Worm (Caenorhabditis elegans): ENCODE data around the gene mask-1.
A peak's percentile ranks its signal among the peaks of the same experiment; 100 is the strongest.

mask-1 gene

DNA sequence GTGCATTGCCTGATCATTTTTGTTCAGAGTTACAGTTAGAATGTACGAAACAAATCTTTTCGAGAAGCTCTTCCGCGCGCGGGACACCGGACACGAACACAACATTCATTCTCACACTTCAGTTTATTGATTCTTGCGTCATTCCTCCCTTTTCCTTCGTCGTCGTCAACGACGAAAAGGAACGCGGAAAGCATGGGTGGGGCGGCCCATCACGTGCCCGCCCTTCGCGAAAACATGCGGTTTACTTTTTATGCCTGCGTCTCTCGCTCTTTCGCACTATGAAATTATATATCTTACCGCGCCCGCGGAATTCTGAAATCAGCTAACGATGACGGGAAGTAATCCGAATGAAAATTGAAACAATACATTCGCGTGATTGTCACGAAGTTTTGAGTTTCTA lies 5.9 kb downstream of the mask-1 start (continued):
- no peak for TF ChIP-seq bed-1 (GFP tag; IDR thresholded peaks at IDR 0.05)
- no peak for TF ChIP-seq aptf-2 (GFP tag; conservative IDR thresholded peaks at IDR 0.05)
- TF ChIP-seq let-526 (GFP tag; IDR thresholded peaks at IDR 0.05) = no peak
- TF ChIP-seq hlh-12 (tag; optimal IDR thresholded peaks at IDR 0.05) = no peak
- TF ChIP-seq mcd-1 (GFP tag; IDR thresholded peaks at IDR 0.05) = no peak
- TF ChIP-seq egrh-3 (GFP tag; IDR thresholded peaks at IDR 0.05) = no peak
- no peak for TF ChIP-seq gei-17 (GFP tag; optimal IDR thresholded peaks at IDR 0.05)
- peak; percentile 80 for TF ChIP-seq madf-6 (GFP tag; IDR thresholded peaks at IDR 0.05)
- TF ChIP-seq sea-2 (GFP tag; IDR thresholded peaks at IDR 0.05) = no peak
- TF ChIP-seq Y53F4B.3 (GFP tag; IDR thresholded peaks at IDR 0.05) = no peak
- no peak for TF ChIP-seq ceh-79 (tag; optimal IDR thresholded peaks at IDR 0.05)
- TF ChIP-seq hsf-1 (GFP tag; IDR thresholded peaks at IDR 0.05) = peak; percentile 66
- TF ChIP-seq F22D6.2 (tag; optimal IDR thresholded peaks at IDR 0.05) = no peak
- TF ChIP-seq lsl-1 (GFP tag; optimal IDR thresholded peaks at IDR 0.05) = no peak
- no peak for TF ChIP-seq K12H6.12 (tag; optimal IDR thresholded peaks at IDR 0.05)
- TF ChIP-seq attf-6 (GFP tag; IDR thresholded peaks at IDR 0.05) = no peak
- TF ChIP-seq lin-26 (GFP tag; IDR thresholded peaks at IDR 0.05) = no peak
- peak; percentile 1 for TF ChIP-seq nhr-80 (tag; optimal IDR thresholded peaks at IDR 0.05)
- peak; percentile 35; the same call in 1 of the 2 replicates for TF ChIP-seq lir-1 (GFP tag; conservative IDR thresholded peaks at IDR 0.05)
- TF ChIP-seq F55B11.4 (tag; optimal IDR thresholded peaks at IDR 0.05; ENCODE audit: borderline replicate concordance, insufficient read depth) = no peak
- no peak for TF ChIP-seq K11D2.4 (GFP tag; IDR thresholded peaks at IDR 0.05)
- TF ChIP-seq B0019.2 (GFP tag; conservative IDR thresholded peaks at IDR 0.05) = no peak
- no peak for TF ChIP-seq ceh-91 (GFP tag; IDR thresholded peaks at IDR 0.05)
- no peak for TF ChIP-seq madf-3 (GFP tag; IDR thresholded peaks at IDR 0.05)
- TF ChIP-seq efl-1 (GFP tag; optimal IDR thresholded peaks at IDR 0.05) = peak; percentile 70
- no peak for TF ChIP-seq ekl-4 (GFP tag; IDR thresholded peaks at IDR 0.05)
- TF ChIP-seq rcor-1 (GFP tag; IDR thresholded peaks at IDR 0.05) = peak; percentile 33; the same call in 1 of the 2 replicates
- TF ChIP-seq lsy-27 (tag; optimal IDR thresholded peaks at IDR 0.05; ENCODE audit: borderline replicate concordance, insufficient read depth) = no peak
- TF ChIP-seq mes-4 (tag; optimal IDR thresholded peaks at IDR 0.05) = no peak

DNA sequence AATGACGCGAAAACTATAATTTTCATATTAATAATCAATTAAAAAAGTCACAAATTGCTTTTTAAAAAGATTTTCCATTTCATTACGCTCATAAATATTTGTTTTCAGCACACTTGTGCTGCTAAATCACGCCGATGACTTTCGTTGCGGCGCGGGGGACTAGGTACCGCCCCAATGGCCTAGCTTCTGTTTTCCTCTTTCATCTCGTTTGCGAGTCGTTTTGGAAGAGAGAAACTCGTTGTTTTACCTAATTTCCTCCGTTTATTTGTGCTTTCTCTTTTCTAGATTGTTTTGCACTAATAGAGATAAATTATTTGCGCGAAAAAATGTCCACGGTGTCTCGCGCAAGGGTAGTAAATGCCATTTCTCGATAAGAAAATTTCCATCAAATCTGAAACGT lies 6.3 kb downstream of the mask-1 start:
- TF ChIP-seq ztf-6 (GFP tag; IDR thresholded peaks at IDR 0.05) (no peak), mxl-1 (tag; optimal IDR thresholded peaks at IDR 0.05) (no peak), ztf-18 (tag; optimal IDR thresholded peaks at IDR 0.05) (peak; percentile 59), snpc-4 (GFP tag; optimal IDR thresholded peaks at IDR 0.05) (peak; percentile 5), snpc-4 (tag; optimal IDR thresholded peaks at IDR 0.05) (no peak), Y67H2A.10 (GFP tag; conservative IDR thresholded peaks at IDR 0.05) (0 out of 2 replicates have a peak, but pooled peaks have one; percentile 0), cebp-1 (GFP tag; IDR thresholded peaks at IDR 0.05) (no peak), cebp-1 (tag; optimal IDR thresholded peaks at IDR 0.05) (peak; percentile 3), sea-2 (GFP tag; IDR thresholded peaks at IDR 0.05) (no peak)

DNA sequence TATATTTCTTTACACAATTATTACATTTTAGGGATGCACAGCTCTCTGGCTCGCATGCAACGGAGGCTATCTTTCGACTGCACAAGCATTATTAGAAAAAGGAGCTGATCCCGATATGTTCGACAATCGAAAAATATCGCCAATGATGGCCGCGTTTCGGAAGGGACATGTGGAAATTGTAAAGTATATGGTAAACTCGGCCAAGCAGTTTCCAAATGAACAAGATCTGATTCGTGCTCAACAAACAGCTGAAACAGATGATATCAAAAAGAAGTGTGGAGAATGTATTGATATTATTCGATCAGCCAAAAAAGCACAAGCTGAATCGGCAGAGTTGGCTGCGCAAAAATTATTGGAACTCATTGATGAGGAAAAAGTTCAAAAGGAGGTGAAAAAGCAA lies 8.2 kb downstream of the mask-1 start:
- no peak for TF ChIP-seq hrde-1 (tag; optimal IDR thresholded peaks at IDR 0.05; ENCODE audit: borderline replicate concordance)
- TF ChIP-seq attf-5 (GFP tag; optimal IDR thresholded peaks at IDR 0.05) = no peak
- TF ChIP-seq tbp1 (GFP tag; optimal IDR thresholded peaks at IDR 0.05) = no peak
- no peak for TF ChIP-seq B0336.3 (GFP tag; IDR thresholded peaks at IDR 0.05)
- TF ChIP-seq ama-1 (optimal IDR thresholded peaks at IDR 0.05) = no peak
- no peak for TF ChIP-seq ama-1 (GFP tag; optimal IDR thresholded peaks at IDR 0.05)
- TF ChIP-seq F39B2.1 (GFP tag; IDR thresholded peaks at IDR 0.05) = no peak
- TF ChIP-seq ceh-40 (GFP tag; IDR thresholded peaks at IDR 0.05) = no peak
- TF ChIP-seq athp-1 (tag; optimal IDR thresholded peaks at IDR 0.05) = no peak
- TF ChIP-seq ceh-100 (GFP tag; IDR thresholded peaks at IDR 0.05) = no peak
- TF ChIP-seq mel-28 (tag; optimal IDR thresholded peaks at IDR 0.05; ENCODE audit: borderline replicate concordance) = no peak
- no peak for TF ChIP-seq rpc-1 (optimal IDR thresholded peaks at IDR 0.05)
- no peak for TF ChIP-seq rpc-1 (tag; optimal IDR thresholded peaks at IDR 0.05)
- no peak for TF ChIP-seq egl-18 (GFP tag; IDR thresholded peaks at IDR 0.05)
- TF ChIP-seq madf-6 (GFP tag; IDR thresholded peaks at IDR 0.05) = no peak
